Worm (Caenorhabditis elegans) whole organism, dauer: ENCODE results near the gene prmt-5.

Source experiments
- unc-62 ChIP-seq: sonication (generic microtip); optimal IDR thresholded peaks from 2 replicates; lab custom pipeline; 2017; ENCODE audit warnings: missing biosample characterization, missing genetic modification reagents, missing genetic modification characterization

prmt-5 gene

DNA sequence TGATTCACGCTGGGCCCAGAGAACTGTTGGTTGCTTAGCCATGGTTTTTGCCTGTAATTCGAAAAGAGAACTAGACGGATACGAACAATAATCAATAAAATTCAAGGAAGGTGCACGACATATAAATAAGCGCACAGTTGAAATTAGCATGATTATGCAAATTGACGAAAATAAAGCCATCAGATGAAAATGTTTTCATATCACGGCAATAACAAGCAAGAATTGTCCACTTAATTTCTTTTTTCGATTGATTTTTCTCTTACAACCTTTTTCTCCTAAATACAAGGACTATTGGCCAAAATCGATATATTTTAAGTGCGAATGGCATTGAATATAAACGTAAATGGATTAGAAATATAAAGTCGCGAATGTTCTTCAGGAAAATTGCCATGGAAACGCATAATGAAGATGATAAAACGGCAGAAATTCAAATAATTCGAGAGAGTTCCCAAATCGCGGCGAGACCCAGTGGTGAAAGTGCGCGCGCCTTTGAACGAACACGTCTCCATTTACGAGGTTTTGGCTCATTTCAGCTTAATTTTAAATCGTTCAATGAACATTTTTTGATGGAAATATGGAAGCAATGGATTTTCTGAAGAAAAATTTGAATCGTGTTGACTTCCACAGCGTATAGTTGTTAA lies 44.5 kb downstream of the prmt-5 start, which contains the start of the genes daf-41 and toc-1:
Gene daf-41, minus strand, starts transcription at position 51 of the 641 bp plus-strand sequence.
Gene toc-1, plus strand, starts transcription at position 537 of the 641 bp plus-strand sequence.
- no peak for TF ChIP-seq unc-62 (GFP tag; lab: Kevin White, UChicago)

DNA sequence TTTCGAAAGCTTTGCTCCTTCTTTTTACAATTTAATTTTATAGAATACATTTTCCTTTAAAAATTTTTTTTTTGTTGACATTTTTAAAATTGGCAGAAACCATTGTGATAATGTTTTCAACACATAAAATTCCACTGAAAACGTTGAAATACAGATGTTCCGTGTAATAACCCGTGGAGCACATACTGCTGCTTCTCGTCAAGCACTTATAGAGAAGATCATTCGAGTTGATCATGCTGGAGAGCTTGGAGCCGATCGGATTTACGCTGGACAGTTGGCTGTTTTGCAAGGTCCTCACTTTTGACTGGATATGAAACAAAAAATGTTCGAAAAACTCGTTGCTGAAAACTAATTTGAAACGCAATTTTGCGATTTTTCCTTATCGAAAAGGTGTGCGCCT lies 47.4 kb downstream of the prmt-5 start, which contains the start of gene clk-1:
Gene clk-1, plus strand, starts transcription at position 155 of the 400 bp plus-strand sequence.
- TF ChIP-seq unc-62 (GFP tag; lab: Kevin White, UChicago): no peak

DNA sequence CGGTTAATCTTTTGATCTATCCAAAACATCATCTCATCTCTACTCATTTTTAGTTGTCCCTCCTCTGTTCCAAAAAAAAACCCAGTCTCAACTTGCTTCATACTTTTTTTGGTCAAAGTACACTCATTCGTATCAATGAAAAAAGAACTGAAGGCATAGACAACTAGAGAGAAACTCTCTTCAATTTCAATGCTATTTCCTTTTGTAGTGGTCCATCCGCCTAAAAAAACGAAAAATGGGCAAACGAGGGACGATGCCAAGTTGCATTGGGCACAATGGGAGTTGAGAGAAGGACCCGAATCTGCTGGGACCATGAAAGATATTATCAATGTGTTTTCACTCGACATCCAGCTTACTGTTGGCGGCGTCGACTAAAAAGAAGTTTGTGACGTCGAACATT lies 49.9 kb downstream of the prmt-5 start:
- TF ChIP-seq unc-62 (GFP tag; lab: Kevin White, UChicago): no peak
